Fruit fly (Drosophila melanogaster): Measurements from ENCODE around the gene Mpc1.

DNA sequence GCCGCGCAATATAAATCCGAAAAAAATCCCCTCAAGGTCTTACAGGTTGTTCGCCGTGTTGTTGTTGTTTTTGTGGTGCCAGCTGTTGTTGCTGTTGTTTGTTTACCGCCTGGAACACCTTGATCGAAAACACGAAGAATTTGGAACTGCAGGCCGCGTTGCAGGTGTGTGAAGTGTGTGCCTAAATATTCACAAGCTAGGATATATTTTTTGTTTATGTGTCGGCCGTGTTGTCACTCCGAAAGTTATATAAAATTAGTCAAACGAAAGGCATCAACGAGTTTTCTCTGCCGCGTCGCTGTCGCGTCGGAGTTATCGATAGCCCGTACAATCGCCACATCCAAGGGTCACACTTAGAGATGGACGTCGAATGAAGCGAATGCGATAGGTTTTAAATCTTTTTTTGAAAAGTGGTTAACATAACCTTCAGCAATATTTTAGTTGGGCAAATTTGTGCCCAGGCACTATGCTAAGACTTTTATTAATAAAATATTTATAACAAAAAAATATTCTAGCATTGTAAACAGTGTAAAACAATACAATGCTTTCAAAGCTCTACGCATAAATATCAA, at the start of gene Mpc1:
- TF ChIP-seq dac (GFP tag; optimal IDR thresholded peaks at IDR 0.05) (no peak), Sox102F (GFP tag; optimal IDR thresholded peaks at IDR 0.05) (no peak), Met (GFP tag; optimal IDR thresholded peaks at IDR 0.05) (no peak), Gug (GFP tag; IDR thresholded peaks at IDR 0.05) (no peak), CG7368 (GFP tag; optimal IDR thresholded peaks at IDR 0.05) (no peak), CG15336 (GFP tag; IDR thresholded peaks at IDR 0.05) (no peak), CG4318 (GFP tag; optimal IDR thresholded peaks at IDR 0.05) (no peak)

Measured in whole organism, prepupa.